Worm (Caenorhabditis elegans) whole organism, late embryonic: ENCODE measurements around the gene laf-1.

Source experiments
- K09A11.1 ChIP-seq: sonication (generic microtip); optimal IDR thresholded peaks from 2 replicates; lab custom pipeline; 2017; ENCODE audit warnings: antibody characterized with exemption, mild to moderate bottlenecking, missing genetic modification characterization, missing compliant biosample characterization; ENCODE audit not compliant: insufficient read depth
- ahr-1 ChIP-seq: sonication (generic microtip); optimal IDR thresholded peaks from 2 replicates; lab custom pipeline; 2016; ENCODE audit warnings: missing genetic modification characterization, missing compliant biosample characterization
- ama-1 ChIP-seq: fragments of 150-350 bp; optimal IDR thresholded peaks from 2 replicates; lab custom pipeline; 2014
- ceh-2 ChIP-seq: sonication (generic microtip); optimal IDR thresholded peaks from 2 replicates; lab custom pipeline; 2016; ENCODE audit warnings: missing genotype, missing genetic modification characterization, missing compliant biosample characterization
- ceh-30 ChIP-seq: fragments of 150-350 bp; optimal IDR thresholded peaks from 2 replicates; lab custom pipeline; 2014; ENCODE audit warnings: missing biosample characterization, missing genetic modification characterization
- che-1 ChIP-seq: sonication (generic microtip); optimal IDR thresholded peaks from 2 replicates; lab custom pipeline; 2016; ENCODE audit warnings: mild to moderate bottlenecking, missing genetic modification characterization, missing compliant biosample characterization
- dmd-4 ChIP-seq: sonication (generic microtip); optimal IDR thresholded peaks from 2 replicates; lab custom pipeline; 2016; ENCODE audit warnings: borderline replicate concordance, missing genetic modification characterization, missing compliant biosample characterization
- fax-1 ChIP-seq: sonication (generic microtip); optimal IDR thresholded peaks from 2 replicates; lab custom pipeline; 2016; ENCODE audit warnings: missing genotype, missing genetic modification characterization, missing compliant biosample characterization
- fkh-10 ChIP-seq: fragments of 150-350 bp; optimal IDR thresholded peaks from 2 replicates; lab custom pipeline; 2014; ENCODE audit warnings: missing biosample characterization, missing genetic modification reagents, missing genetic modification characterization
- sox-2 ChIP-seq: fragments of 200-800 bp; sonication (Bioruptor generic); IDR thresholded peaks from 2 replicates; pipeline ENCODE4 v1.3.6; 2022; ENCODE audit warnings: missing genetic modification reagents, missing genetic modification characterization, missing compliant biosample characterization

DNA sequence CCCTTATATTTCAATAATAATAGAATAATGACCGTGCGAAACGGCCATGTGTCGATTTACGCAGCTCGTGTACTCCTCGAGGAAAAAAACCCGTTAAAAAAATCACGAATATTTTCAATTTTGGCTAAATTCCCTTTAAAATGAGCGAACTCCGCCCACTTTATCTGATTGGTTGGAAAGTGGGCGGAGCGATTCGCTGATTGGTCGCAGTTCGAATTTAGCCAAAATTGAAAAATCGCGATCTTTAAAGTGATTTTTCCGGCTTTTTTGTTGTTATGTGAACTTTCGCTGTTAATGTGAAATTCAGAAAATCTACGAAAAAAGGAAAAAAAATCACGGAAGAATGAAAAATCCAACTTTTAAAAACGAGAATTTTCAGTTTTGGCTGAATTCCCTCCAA, 39.0 kb upstream of the laf-1 start:
- no peak for TF ChIP-seq dmd-4 (tag; lab: Kevin White, UChicago)
- no peak for TF ChIP-seq ama-1 (lab: Kevin White, UChicago)
- no peak for TF ChIP-seq che-1
- TF ChIP-seq fax-1 = no peak
- no peak for TF ChIP-seq ceh-2 (tag; lab: Kevin White, UChicago)
- no peak for TF ChIP-seq sox-2
- TF ChIP-seq fkh-10 = no peak
- no peak for TF ChIP-seq K09A11.1 (tag; lab: Kevin White, UChicago)
- no peak for TF ChIP-seq ceh-30 (tag; lab: Kevin White, UChicago)
- TF ChIP-seq ahr-1 = no peak
